Worm (Caenorhabditis elegans) whole organism, midembryonic: ENCODE measurements around the gene plr-1.

ENCODE experiments used
- T22C8.4 ChIP-seq: fragments of 200-800 bp; sonication (Bioruptor generic); IDR thresholded peaks from 2 replicates; pipeline ENCODE4 v1.3.6; 2022; ENCODE audit warnings: missing genetic modification characterization, missing compliant biosample characterization
- cog-1 ChIP-seq: sonication (generic microtip); optimal IDR thresholded peaks from 2 replicates; lab custom pipeline; 2016; ENCODE audit warnings: missing genetic modification characterization, missing compliant biosample characterization
- flt-1 ChIP-seq: fragments of 200-800 bp; sonication (Bioruptor generic); IDR thresholded peaks from 2 replicates; pipeline ENCODE4 v1.3.6; 2022; ENCODE audit warnings: missing genetic modification characterization, missing compliant biosample characterization
- klf-2 ChIP-seq: fragments of 200-800 bp; sonication (Bioruptor generic); conservative IDR thresholded peaks from 2 replicates; pipeline ENCODE4 v1.3.6; 2022; ENCODE audit warnings: missing genetic modification reagents, missing genetic modification characterization, missing compliant biosample characterization
- med-1 ChIP-seq: sonication (generic microtip); optimal IDR thresholded peaks from 2 replicates; lab custom pipeline; 2017; ENCODE audit warnings: missing genetic modification characterization, mild to moderate bottlenecking, missing compliant biosample characterization, antibody characterized with exemption, missing genetic modification reagents; ENCODE audit not compliant: insufficient read depth
- ref-1 ChIP-seq: fragments of 200-800 bp; sonication (Bioruptor generic); conservative IDR thresholded peaks from 2 replicates; pipeline ENCODE4 v1.3.6; 2022; ENCODE audit warnings: missing genetic modification reagents, missing genetic modification characterization, missing compliant biosample characterization
- tab-1 ChIP-seq: fragments of 200-800 bp; sonication (Bioruptor generic); IDR thresholded peaks from 2 replicates; pipeline ENCODE4 v1.3.6; 2022; ENCODE audit warnings: missing genetic modification characterization, missing compliant biosample characterization
- ztf-23 ChIP-seq: fragments of 200-800 bp; sonication (Bioruptor generic); IDR thresholded peaks from 2 replicates; pipeline ENCODE4 v1.3.6; 2022; ENCODE audit warnings: missing genetic modification reagents, missing genetic modification characterization, missing compliant biosample characterization
- ztf-29 ChIP-seq: fragments of 200-800 bp; sonication (Bioruptor generic); IDR thresholded peaks from 2 replicates; pipeline ENCODE4 v1.3.6; 2022; ENCODE audit warnings: missing genetic modification reagents, missing genetic modification characterization, missing compliant biosample characterization

plr-1 gene

DNA sequence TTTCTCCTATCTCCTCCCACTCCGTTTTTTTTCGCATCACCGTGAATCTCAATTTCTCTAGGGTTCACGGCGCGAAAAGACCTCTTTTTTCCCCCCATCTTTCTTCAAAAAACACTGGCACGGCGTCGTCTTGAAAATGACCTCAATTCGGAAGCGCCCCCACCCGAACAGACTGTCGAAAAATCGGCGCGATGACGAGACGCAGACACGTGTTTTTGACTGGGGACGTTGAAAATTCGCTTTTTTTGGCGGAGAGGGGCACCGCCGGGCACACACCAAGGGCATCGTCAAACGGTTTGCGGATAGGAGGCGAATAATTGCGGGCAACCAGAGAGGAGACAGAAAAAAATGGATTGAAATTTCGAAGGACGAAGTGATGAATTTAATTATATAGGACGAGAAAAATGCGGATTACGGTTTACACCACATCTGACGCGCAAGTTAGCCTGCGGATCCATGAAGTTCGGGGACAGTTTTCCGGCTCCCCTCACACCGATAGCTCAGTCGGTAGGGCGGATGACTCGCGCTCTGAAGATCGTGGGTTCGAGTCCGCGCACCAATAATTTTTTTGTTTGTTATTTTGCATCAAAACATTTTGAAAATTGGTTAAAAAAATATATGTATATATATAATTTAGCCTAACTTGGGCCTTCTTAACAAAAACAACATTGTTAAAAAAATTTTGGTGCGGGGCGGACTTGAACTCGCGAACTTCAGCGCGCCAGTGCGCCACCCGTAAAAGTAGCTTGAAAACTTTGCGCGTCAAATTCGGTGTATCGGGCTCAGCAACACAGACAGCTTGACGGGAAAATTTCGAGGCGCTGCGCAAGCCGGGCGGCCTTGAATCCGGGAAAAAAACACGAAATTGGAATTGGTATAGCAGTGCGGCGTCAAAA lies 22.0 kb downstream of the plr-1 start:
- TF ChIP-seq T22C8.4 (GFP tag; lab: Robert Waterston, UW) (no peak), klf-2 (GFP tag; lab: Robert Waterston, UW) (no peak), cog-1 (tag; lab: Kevin White, UChicago) (no peak), ref-1 (no peak), med-1 (no peak), ztf-29 (GFP tag; lab: Robert Waterston, UW) (no peak), flt-1 (no peak), ztf-23 (GFP tag; lab: Robert Waterston, UW) (no peak), tab-1 (GFP tag; lab: Robert Waterston, UW) (no peak)

DNA sequence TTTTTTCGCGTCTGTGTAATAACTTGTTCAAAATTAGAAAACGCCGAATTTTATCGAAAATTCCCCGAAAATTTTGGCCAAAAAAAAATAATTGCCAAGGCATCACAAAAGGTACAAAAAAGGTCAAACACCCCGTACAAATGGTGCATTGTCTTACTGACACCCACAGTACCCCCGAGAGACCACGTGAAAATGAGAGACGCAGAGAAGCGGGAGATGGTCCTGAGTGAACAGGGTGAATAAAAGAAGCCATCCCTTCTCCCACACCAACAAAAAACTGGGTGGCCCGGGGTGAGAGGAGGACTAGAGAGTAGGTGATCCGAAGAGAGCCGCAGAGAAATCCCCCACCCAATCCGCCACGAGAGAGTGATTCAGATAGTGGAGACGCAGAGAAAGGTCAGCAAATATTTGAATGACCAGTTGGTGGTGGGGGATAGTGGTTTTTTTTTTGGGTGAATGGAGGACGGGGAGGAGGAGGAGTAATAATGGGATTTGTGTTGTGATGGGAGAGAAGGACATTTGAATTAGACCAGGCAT lies 24.7 kb downstream of the plr-1 start:
- TF ChIP-seq T22C8.4 (GFP tag; lab: Robert Waterston, UW) (no peak), tab-1 (GFP tag; lab: Robert Waterston, UW) (no peak), ztf-29 (GFP tag; lab: Robert Waterston, UW) (no peak), ztf-23 (GFP tag; lab: Robert Waterston, UW) (no peak), ref-1 (no peak), klf-2 (GFP tag; lab: Robert Waterston, UW) (no peak), flt-1 (no peak), med-1 (no peak), cog-1 (tag; lab: Kevin White, UChicago) (no peak)

DNA sequence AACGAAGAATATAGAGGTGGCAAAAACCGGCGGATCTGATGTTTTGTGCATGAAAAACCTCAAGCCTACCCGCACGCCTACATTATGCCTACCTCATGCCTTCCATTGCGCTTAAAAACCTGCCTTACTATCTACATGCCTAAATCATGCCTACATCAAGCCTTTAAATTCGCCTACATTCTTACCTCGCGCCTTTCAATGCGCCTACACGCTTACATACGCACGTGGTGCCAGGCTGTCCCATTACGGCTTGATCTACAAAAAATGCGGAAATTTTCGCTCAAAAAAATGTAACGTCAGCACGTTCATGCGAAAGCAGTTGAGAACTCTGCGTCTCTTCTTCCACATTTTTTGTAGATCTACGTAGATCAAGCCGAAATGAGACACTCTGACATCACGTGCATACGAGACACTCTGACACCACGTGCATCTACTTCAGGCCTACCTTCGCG lies 27.5 kb downstream of the plr-1 start, which contains the start of gene fbxa-220:
Gene fbxa-220 (minus strand): TSS at position 51 of the 452 bp plus-strand sequence.
- TF ChIP-seq flt-1 (no peak), tab-1 (GFP tag; lab: Robert Waterston, UW) (no peak), klf-2 (GFP tag; lab: Robert Waterston, UW) (no peak), med-1 (no peak), ref-1 (no peak), cog-1 (tag; lab: Kevin White, UChicago) (no peak), ztf-29 (GFP tag; lab: Robert Waterston, UW) (no peak), ztf-23 (GFP tag; lab: Robert Waterston, UW) (no peak), T22C8.4 (GFP tag; lab: Robert Waterston, UW) (no peak)

DNA sequence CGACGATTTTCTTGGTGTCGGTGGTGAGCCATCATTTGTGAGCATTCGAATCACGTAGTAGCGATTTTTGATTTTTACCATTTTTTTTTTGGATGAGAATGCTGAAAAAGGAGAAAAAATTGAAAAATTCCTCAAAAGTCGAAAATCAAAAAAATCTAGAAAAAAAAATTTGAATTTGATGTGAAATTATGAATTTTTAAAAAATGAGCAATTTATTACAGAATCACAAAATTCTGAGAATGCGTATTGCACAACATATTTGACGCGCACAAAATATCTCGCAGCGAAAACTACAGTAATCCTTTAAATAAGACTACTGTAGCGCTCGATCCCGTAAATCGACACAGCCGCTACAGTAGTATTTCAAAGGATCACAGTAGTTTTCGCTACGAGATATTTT lies 30.6 kb downstream of the plr-1 start, which contains the start of gene popl-5:
Gene popl-5 (minus strand): TSS at position 101 of the 400 bp plus-strand sequence.
- no peak for TF ChIP-seq T22C8.4 (GFP tag; lab: Robert Waterston, UW)
- no peak for TF ChIP-seq ztf-29 (GFP tag; lab: Robert Waterston, UW)
- TF ChIP-seq ztf-23 (GFP tag; lab: Robert Waterston, UW) = no peak
- TF ChIP-seq ref-1 = no peak
- TF ChIP-seq med-1 = no peak
- no peak for TF ChIP-seq cog-1 (tag; lab: Kevin White, UChicago)
- no peak for TF ChIP-seq flt-1
- no peak for TF ChIP-seq tab-1 (GFP tag; lab: Robert Waterston, UW)
- no peak for TF ChIP-seq klf-2 (GFP tag; lab: Robert Waterston, UW)

DNA sequence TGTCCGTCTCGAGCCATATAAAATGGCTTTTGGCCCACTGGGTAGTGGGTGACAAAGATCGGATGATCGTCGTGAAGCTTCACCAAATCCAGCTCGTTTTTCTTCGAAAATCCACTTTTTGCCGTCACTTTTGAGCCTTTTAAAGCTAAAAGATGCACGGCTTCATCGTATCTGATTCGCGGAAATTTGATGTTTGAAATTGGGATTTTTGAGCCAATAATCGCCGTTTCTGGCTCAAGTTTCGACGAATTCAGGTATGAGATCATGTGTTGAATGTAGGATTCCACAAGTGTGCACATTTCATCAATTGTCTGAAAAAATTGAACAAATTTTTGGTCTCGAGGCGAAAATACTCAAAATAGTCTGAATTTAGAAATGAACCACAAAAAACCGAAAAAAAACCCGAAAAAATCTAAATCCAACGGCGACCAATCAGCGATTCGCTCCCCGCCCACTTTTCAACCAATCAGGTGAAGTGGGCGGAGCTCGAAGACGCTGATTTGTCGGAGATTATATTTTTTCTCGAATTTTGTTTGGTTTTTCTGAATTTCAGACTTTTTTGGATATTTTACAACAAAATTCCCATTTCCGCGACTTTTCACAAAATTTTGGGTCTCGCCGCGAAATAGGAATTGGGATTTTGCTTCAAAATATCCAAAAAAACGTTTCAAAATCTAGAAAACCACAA lies 32.1 kb downstream of the plr-1 start:
- TF ChIP-seq cog-1 (tag; lab: Kevin White, UChicago) (no peak), flt-1 (no peak), ztf-23 (GFP tag; lab: Robert Waterston, UW) (no peak), med-1 (no peak), T22C8.4 (GFP tag; lab: Robert Waterston, UW) (no peak), ztf-29 (GFP tag; lab: Robert Waterston, UW) (no peak), tab-1 (GFP tag; lab: Robert Waterston, UW) (no peak), ref-1 (no peak), klf-2 (GFP tag; lab: Robert Waterston, UW) (no peak)

DNA sequence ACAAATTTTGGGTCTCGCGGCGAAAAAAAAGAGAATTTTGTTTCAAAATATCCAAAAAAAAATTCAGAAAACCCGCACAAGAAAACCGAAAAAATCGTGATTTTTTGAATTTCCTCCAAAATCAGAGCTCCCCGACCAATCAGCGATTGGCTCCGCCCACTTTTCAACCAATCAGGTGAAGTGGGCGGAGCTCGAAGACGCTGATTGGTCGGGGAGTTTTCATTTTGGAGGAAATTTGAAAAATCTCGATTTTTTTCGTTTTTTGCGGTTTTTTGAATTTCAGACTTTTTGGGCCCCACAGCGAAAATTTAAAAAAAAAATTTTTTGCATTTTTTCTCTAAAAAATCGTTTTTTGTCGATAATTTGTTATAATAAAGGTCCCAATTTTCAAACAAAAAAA lies 32.9 kb downstream of the plr-1 start:
- no peak for TF ChIP-seq cog-1 (tag; lab: Kevin White, UChicago)
- no peak for TF ChIP-seq T22C8.4 (GFP tag; lab: Robert Waterston, UW)
- no peak for TF ChIP-seq flt-1

DNA sequence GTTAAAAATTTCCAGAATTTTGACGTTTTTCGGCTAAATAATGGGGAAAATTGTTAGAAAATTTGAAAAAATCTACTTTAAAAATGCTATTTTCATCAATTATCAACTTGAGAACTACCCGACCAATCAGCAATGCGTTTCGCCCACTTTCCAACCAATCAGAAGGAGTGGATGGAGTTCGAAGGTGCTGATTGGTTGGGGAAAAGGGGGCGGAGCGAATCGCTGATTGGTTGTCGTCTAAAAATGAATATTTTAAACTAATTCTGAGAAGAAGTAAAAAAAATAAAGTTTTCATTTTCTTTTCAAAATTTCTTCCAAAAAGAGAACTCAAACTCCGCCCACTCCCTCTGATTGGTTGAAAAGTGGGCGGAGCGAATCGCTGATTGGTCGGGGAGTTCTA lies 33.5 kb downstream of the plr-1 start:
- TF ChIP-seq cog-1 (tag; lab: Kevin White, UChicago) (no peak), ref-1 (no peak), med-1 (no peak), ztf-29 (GFP tag; lab: Robert Waterston, UW) (no peak), tab-1 (GFP tag; lab: Robert Waterston, UW) (no peak), flt-1 (no peak), T22C8.4 (GFP tag; lab: Robert Waterston, UW) (no peak), klf-2 (GFP tag; lab: Robert Waterston, UW) (no peak), ztf-23 (GFP tag; lab: Robert Waterston, UW) (no peak)

DNA sequence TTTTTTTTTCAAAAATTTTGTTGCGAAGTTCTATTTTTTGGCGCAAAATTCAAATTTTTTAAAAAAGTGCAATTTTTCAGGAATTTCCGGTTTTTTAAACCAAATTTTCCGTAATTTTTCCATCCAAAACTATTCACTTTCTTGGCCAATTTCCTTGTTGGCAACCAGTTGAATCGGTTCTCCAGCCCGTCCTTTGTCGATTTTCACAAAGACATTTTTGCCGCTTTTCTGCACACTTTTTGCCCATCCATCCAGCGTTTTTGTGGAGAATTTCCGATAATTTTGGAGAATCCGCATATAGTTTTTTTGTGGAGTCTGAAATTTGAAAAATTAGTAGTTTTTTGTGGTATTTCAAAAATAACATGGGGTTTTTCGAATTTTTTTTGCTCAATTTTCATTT lies 35.8 kb downstream of the plr-1 start:
- TF ChIP-seq tab-1 (GFP tag; lab: Robert Waterston, UW) (no peak), med-1 (no peak), flt-1 (no peak), ref-1 (no peak), klf-2 (GFP tag; lab: Robert Waterston, UW) (no peak), cog-1 (tag; lab: Kevin White, UChicago) (no peak), ztf-23 (GFP tag; lab: Robert Waterston, UW) (no peak), T22C8.4 (GFP tag; lab: Robert Waterston, UW) (no peak), ztf-29 (GFP tag; lab: Robert Waterston, UW) (no peak)

DNA sequence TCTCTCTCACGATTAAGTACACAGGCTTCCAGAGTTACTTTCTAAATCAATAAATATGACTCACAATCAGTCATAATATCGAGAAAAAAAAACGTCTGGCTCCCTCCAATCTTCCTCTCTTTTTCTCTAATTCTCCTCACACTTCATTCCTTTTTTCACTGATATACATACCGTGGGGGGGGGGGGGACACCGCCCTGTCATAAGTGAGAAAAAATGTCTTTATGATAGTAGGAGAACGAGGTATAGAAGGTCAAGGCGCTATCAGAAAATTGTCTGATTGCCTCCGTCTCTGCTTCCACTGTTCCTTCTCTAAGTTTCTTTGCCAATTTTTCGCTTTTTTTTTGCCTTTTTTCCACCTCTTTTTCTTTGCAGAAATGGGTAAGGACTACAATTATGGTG lies 39.8 kb downstream of the plr-1 start, which contains the start of gene Y66D12A.24:
Gene Y66D12A.24 (plus strand): TSS at position 370 of the 400 bp plus-strand sequence.
- TF ChIP-seq ref-1 (no peak), T22C8.4 (GFP tag; lab: Robert Waterston, UW) (no peak), ztf-29 (GFP tag; lab: Robert Waterston, UW) (no peak), med-1 (no peak), tab-1 (GFP tag; lab: Robert Waterston, UW) (no peak), ztf-23 (GFP tag; lab: Robert Waterston, UW) (no peak), cog-1 (tag; lab: Kevin White, UChicago) (no peak), klf-2 (GFP tag; lab: Robert Waterston, UW) (no peak), flt-1 (no peak)
